Worm (Caenorhabditis elegans): ENCODE measurements around the gene oac-52.
"Not testable (repeated sequence)": the region's sequence is repeated elsewhere in the genome, so short reads cannot be mapped to it uniquely, and the experiment has no call there.

Gene oac-52

DNA sequence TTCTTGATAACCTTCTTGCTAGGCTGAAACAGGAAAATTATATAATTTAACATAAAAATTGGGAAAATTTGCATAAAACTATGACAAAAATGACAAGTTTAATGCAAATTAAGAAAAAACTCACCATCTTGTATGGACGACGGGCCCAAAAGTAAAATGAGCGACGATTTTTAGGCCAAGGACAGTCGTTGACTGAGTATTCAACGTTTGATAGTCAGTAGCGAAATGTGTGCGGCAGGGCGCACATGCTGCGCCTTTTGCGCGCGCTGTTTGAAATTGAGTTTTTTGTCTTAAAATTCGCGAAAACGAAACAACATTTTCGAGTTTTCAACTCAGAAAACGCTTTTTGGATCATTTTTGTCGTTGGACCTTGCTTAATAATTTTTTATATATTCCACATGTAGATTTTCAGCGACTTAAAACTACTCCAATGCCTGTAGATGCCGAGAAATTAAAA is 44.1 kb upstream of the oac-52 start, which contains the start of the genes rpl-7A and set-21 (continued):
- TF ChIP-seq ceh-91 (GFP tag; IDR thresholded peaks at IDR 0.05) (peak; percentile 97), dox-1 (GFP tag; IDR thresholded peaks at IDR 0.05) (peak; percentile 98), atf-7 (tag; optimal IDR thresholded peaks at IDR 0.05) (peak; percentile 85), F37B4.10 (GFP tag; IDR thresholded peaks at IDR 0.05) (peak; percentile 91; the same call in 1 of the 2 replicates), let-607 (tag; optimal IDR thresholded peaks at IDR 0.05) (peak; percentile 85 to 92), attf-5 (GFP tag; optimal IDR thresholded peaks at IDR 0.05) (peak; percentile 99), lin-26 (GFP tag; IDR thresholded peaks at IDR 0.05) (peak; percentile 25; the same call in 1 of the 2 replicates), egl-44 (GFP tag; IDR thresholded peaks at IDR 0.05) (peak; percentile 62; the same call in 1 of the 2 replicates), tbx-9 (tag; optimal IDR thresholded peaks at IDR 0.05; ENCODE audit: borderline replicate concordance) (no peak), nhr-90 (tag; optimal IDR thresholded peaks at IDR 0.05) (peak; percentile 36), madf-3 (GFP tag; IDR thresholded peaks at IDR 0.05) (peak; percentile 97), mel-28 (tag; optimal IDR thresholded peaks at IDR 0.05; ENCODE audit: borderline replicate concordance) (peak; percentile 24), mes-4 (tag; optimal IDR thresholded peaks at IDR 0.05) (no peak), B0019.2 (GFP tag; conservative IDR thresholded peaks at IDR 0.05) (peak; percentile 95), ceh-40 (GFP tag; IDR thresholded peaks at IDR 0.05) (no peak; the same call in 1 of the 2 replicates), hsf-1 (GFP tag; IDR thresholded peaks at IDR 0.05) (peak; percentile 87), zim-3 (tag; optimal IDR thresholded peaks at IDR 0.05) (no peak), Y95B8A.8 (GFP tag; IDR thresholded peaks at IDR 0.05) (peak; percentile 98), tlf-1 (GFP tag; optimal IDR thresholded peaks at IDR 0.05) (peak; percentile 98), madf-10 (tag; optimal IDR thresholded peaks at IDR 0.05) (peak; percentile 76), madf-6 (GFP tag; IDR thresholded peaks at IDR 0.05) (peak; percentile 95), ztf-25 (GFP tag; IDR thresholded peaks at IDR 0.05) (0 out of 2 replicates have a peak, but pooled peaks have one; percentile 19), hlh-12 (tag; optimal IDR thresholded peaks at IDR 0.05) (no peak), nfya-1 (tag; optimal IDR thresholded peaks at IDR 0.05; ENCODE audit: borderline replicate concordance, insufficient read depth) (no peak), attf-3 (GFP tag; conservative IDR thresholded peaks at IDR 0.05) (peak; percentile 87), B0261.1 (tag; optimal IDR thresholded peaks at IDR 0.05) (no peak), mcd-1 (GFP tag; IDR thresholded peaks at IDR 0.05) (peak; percentile 100), T26A5.8 (tag; optimal IDR thresholded peaks at IDR 0.05) (no peak), snpc-3.4 (tag; optimal IDR thresholded peaks at IDR 0.05) (peak; percentile 77), cebp-1 (GFP tag; IDR thresholded peaks at IDR 0.05) (peak; percentile 86), cebp-1 (tag; optimal IDR thresholded peaks at IDR 0.05) (peak; percentile 93)

DNA sequence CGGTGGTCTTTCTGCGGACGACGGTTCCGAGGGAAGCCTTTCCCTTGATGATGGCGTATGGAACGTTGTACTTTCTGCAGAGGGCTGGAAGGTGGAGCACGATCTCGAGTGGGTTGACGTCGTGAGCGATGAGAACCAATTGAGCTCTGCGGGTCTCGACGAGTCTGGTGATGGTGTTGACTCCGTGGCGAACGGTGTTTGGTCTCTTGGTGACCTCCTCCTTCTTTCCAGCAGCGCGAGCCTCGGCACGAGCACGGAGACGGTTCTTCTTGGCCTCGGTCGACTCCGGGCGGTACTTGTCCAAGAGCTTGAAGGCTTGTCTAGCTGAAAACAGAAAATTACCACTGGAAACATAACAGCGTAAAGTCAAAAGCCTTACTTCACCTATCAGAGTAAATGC is 43.0 kb upstream of the oac-52 start:
- peak; percentile 79; the same call in 1 of the 2 replicates for TF ChIP-seq egrh-3 (GFP tag; IDR thresholded peaks at IDR 0.05)
- TF ChIP-seq mcd-1 (GFP tag; IDR thresholded peaks at IDR 0.05), result 0 out of 2 replicates have a peak, but pooled peaks have one; percentile 19
- 0 out of 2 replicates have a peak, but pooled peaks have one; percentile 8 for TF ChIP-seq zfh-2 (GFP tag; conservative IDR thresholded peaks at IDR 0.05)
- 0 out of 2 replicates have a peak, but pooled peaks have one; percentile 2 for TF ChIP-seq pbrm-1 (GFP tag; IDR thresholded peaks at IDR 0.05)

DNA sequence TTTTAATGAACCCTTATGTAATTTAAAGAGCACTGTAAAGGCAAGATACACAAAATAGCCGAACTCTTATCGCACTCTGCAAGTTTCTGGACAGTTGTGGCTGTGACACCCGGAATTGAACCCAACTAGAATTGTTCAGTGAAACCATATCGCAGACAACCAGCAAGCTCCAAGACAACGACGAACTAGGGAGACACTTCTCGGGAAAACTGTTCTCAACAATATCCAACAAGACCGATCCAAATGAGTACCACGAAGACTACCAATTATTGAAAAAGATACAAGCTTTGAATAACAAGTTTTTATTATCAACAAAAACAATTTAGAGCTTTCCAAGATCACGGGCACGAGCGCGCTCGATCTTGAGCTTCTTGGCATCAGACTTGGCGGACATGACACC is 42.4 kb upstream of the oac-52 start:
- TF ChIP-seq hsf-1 (GFP tag; IDR thresholded peaks at IDR 0.05) (peak; percentile 86), cebp-2 (GFP tag; IDR thresholded peaks at IDR 0.05) (peak; percentile 75; the same call in 1 of the 2 replicates), xnd-1 (tag; optimal IDR thresholded peaks at IDR 0.05) (peak; percentile 25), attf-6 (GFP tag; IDR thresholded peaks at IDR 0.05) (peak; percentile 88), snpc-3.4 (tag; optimal IDR thresholded peaks at IDR 0.05) (peak; percentile 30), F49E8.2 (tag; optimal IDR thresholded peaks at IDR 0.05; ENCODE audit: insufficient read depth) (peak; percentile 84), pbrm-1 (GFP tag; IDR thresholded peaks at IDR 0.05) (peak; percentile 57; the same call in 1 of the 2 replicates), lin-26 (GFP tag; IDR thresholded peaks at IDR 0.05) (peak; percentile 89), athp-1 (tag; optimal IDR thresholded peaks at IDR 0.05) (peak; percentile 55), tlf-1 (GFP tag; optimal IDR thresholded peaks at IDR 0.05) (peak; percentile 68), cebp-1 (tag; optimal IDR thresholded peaks at IDR 0.05) (peak; percentile 47), F39B2.1 (GFP tag; IDR thresholded peaks at IDR 0.05) (peak; percentile 87; the same call in 1 of the 2 replicates), snpc-4 (GFP tag; optimal IDR thresholded peaks at IDR 0.05) (peak; percentile 6), snpc-4 (tag; optimal IDR thresholded peaks at IDR 0.05) (peak in 2 of 4 experiments; percentile 42 to 53), rcor-1 (GFP tag; IDR thresholded peaks at IDR 0.05) (peak; percentile 87; the same call in 1 of the 2 replicates), him-1 (tag; optimal IDR thresholded peaks at IDR 0.05) (peak; percentile 99), tbp1 (GFP tag; optimal IDR thresholded peaks at IDR 0.05) (peak; percentile 59)
- TF ChIP-seq cebp-1 (GFP tag; IDR thresholded peaks at IDR 0.05), result not testable (repeated sequence)

All from whole organism, young adult.